Fruit fly (Drosophila melanogaster): ENCODE measurements around the gene Noc1.

The Noc1 gene

dm6 chr3L:11074043-11074853, at the start of gene Noc1, which contains the start of gene Pfdn2 (continued):
- TF ChIP-seq CG9609 (GFP tag; optimal IDR thresholded peaks at IDR 0.05) = no peak
- no peak for TF ChIP-seq CG13894 (tag; optimal IDR thresholded peaks at IDR 0.05)
- TF ChIP-seq tgo (GFP tag; IDR thresholded peaks at IDR 0.05) = peak; percentile 41; the same call in 2 of the 3 replicates
- TF ChIP-seq CG14860 (GFP tag; IDR thresholded peaks at IDR 0.05; ENCODE audit: partially characterized antibody) = no peak
- peak; percentile 33 for TF ChIP-seq YL-1 (GFP tag; optimal IDR thresholded peaks at IDR 0.05)
- no peak for TF ChIP-seq bowl (GFP tag; IDR thresholded peaks at IDR 0.05)
- TF ChIP-seq CG42726 (GFP tag; IDR thresholded peaks at IDR 0.05; ENCODE audit: partially characterized antibody) = no peak
- no peak for TF ChIP-seq ftz-f1 (GFP tag; optimal IDR thresholded peaks at IDR 0.05)
- no peak for TF ChIP-seq CG4707 (GFP tag; optimal IDR thresholded peaks at IDR 0.05)
- TF ChIP-seq vvl (GFP tag; IDR thresholded peaks at IDR 0.05) = peak; percentile 26; the same call in 1 of the 2 replicates
- no peak for TF ChIP-seq slou (GFP tag; optimal IDR thresholded peaks at IDR 0.05)
- TF ChIP-seq CG15696 (tag; optimal IDR thresholded peaks at IDR 0.05) = peak; percentile 54
- no peak for TF ChIP-seq chif (GFP tag; optimal IDR thresholded peaks at IDR 0.05)
- TF ChIP-seq GATAe (GFP tag; conservative IDR thresholded peaks at IDR 0.05) = no peak
- 0 out of 2 replicates have a peak, but pooled peaks have one; percentile 27 for TF ChIP-seq ttk (GFP tag; IDR thresholded peaks at IDR 0.05)
- no peak for TF ChIP-seq CG3838 (GFP tag; optimal IDR thresholded peaks at IDR 0.05)
- TF ChIP-seq CG10147 (GFP tag; optimal IDR thresholded peaks at IDR 0.05) = no peak
- TF ChIP-seq mirr (GFP tag; optimal IDR thresholded peaks at IDR 0.05) = no peak
- no peak for TF ChIP-seq en (GFP tag; optimal IDR thresholded peaks at IDR 0.05)
- TF ChIP-seq CG16815 (GFP tag; optimal IDR thresholded peaks at IDR 0.05) = peak; percentile 26
- no peak for TF ChIP-seq CG10274 (GFP tag; optimal IDR thresholded peaks at IDR 0.05)
- no peak for TF ChIP-seq CG8388 (GFP tag; optimal IDR thresholded peaks at IDR 0.05)
- peak; percentile 82 for TF ChIP-seq twi (tag; optimal IDR thresholded peaks at IDR 0.05)
- no peak for TF ChIP-seq CG6272 (GFP tag; IDR thresholded peaks at IDR 0.05)
- TF ChIP-seq CG10209 (GFP tag; optimal IDR thresholded peaks at IDR 0.05) = peak; percentile 50
- no peak for TF ChIP-seq Mes4 (GFP tag; optimal IDR thresholded peaks at IDR 0.05)
- TF ChIP-seq aop (GFP tag; IDR thresholded peaks at IDR 0.05) = no peak
- no peak for TF ChIP-seq CG15073 (GFP tag; optimal IDR thresholded peaks at IDR 0.05)
- no peak for TF ChIP-seq Ravus (GFP tag; IDR thresholded peaks at IDR 0.05)
- no peak for TF ChIP-seq CG10565 (GFP tag; optimal IDR thresholded peaks at IDR 0.05)
- TF ChIP-seq ken (GFP tag; IDR thresholded peaks at IDR 0.05) = no peak
- TF ChIP-seq ems (GFP tag; optimal IDR thresholded peaks at IDR 0.05) = no peak
- no peak for TF ChIP-seq NC2α (GFP tag; optimal IDR thresholded peaks at IDR 0.05)
- TF ChIP-seq CG4424 (GFP tag; optimal IDR thresholded peaks at IDR 0.05) = peak; percentile 40
- TF ChIP-seq mld (GFP tag; IDR thresholded peaks at IDR 0.05; ENCODE audit: partially characterized antibody) = no peak
- peak; percentile 43; the same call in 1 of the 2 replicates for TF ChIP-seq CG14014 (GFP tag; IDR thresholded peaks at IDR 0.05)
- TF ChIP-seq ara (GFP tag; IDR thresholded peaks at IDR 0.05) = peak; percentile 9; the same call in 1 of the 2 replicates
- no peak for TF ChIP-seq ham (GFP tag; IDR thresholded peaks at IDR 0.05)
- TF ChIP-seq da (GFP tag; optimal IDR thresholded peaks at IDR 0.05) = no peak
- 0 out of 2 replicates have a peak, but pooled peaks have one; percentile 7 for TF ChIP-seq cas (GFP tag; IDR thresholded peaks at IDR 0.05)
- no peak for TF ChIP-seq gcm2 (GFP tag; optimal IDR thresholded peaks at IDR 0.05)
- TF ChIP-seq bigmax (GFP tag; optimal IDR thresholded peaks at IDR 0.05) = no peak
- TF ChIP-seq Rfx (GFP tag; IDR thresholded peaks at IDR 0.05) = peak; percentile 70
- TF ChIP-seq CG10654 (GFP tag; optimal IDR thresholded peaks at IDR 0.05) = peak; percentile 33
- no peak for TF ChIP-seq CG11093 (GFP tag; IDR thresholded peaks at IDR 0.05)
- TF ChIP-seq CG12942 (GFP tag; optimal IDR thresholded peaks at IDR 0.05) = peak; percentile 56
- TF ChIP-seq CG16863 (GFP tag; optimal IDR thresholded peaks at IDR 0.05) = no peak
- peak; percentile 36 for TF ChIP-seq HmgZ (tag; optimal IDR thresholded peaks at IDR 0.05)
- peak; percentile 32; the same call in 1 of the 2 replicates for TF ChIP-seq CG31224 (GFP tag; IDR thresholded peaks at IDR 0.05)
- no peak for TF ChIP-seq exex (tag; optimal IDR thresholded peaks at IDR 0.05)
